Fruit fly (Drosophila melanogaster) whole organism, embryonic: ENCODE results near the gene Dpm3.

Source experiments
- Blimp-1 ChIP-seq: fragments of 200-800 bp; sonication (Bioruptor generic); optimal IDR thresholded peaks from 3 replicates; lab custom pipeline; 2018; ENCODE audit warnings: missing biosample characterization, missing genetic modification characterization, mild to moderate bottlenecking, moderate library complexity, missing genetic modification reagents
- Bteb2 ChIP-seq: fragments of 200-800 bp; sonication (Bioruptor generic); optimal IDR thresholded peaks from 2 replicates; lab custom pipeline; 2016; ENCODE audit warnings: missing biosample characterization, missing genetic modification characterization
- CG1024 ChIP-seq: fragments of 200-800 bp; sonication (Bioruptor generic); IDR thresholded peaks from 2 replicates; pipeline ENCODE4 v1.3.6; 2022; ENCODE audit warnings: missing biosample characterization, missing genetic modification characterization
- CG10462 ChIP-seq: fragments of 200-800 bp; sonication (Bioruptor generic); optimal IDR thresholded peaks from 2 replicates; lab custom pipeline; 2016; ENCODE audit warnings: missing biosample characterization, missing genetic modification characterization
- CG12299 ChIP-seq: fragments of 200-800 bp; sonication (Bioruptor generic); optimal IDR thresholded peaks from 2 replicates; lab custom pipeline; 2018; ENCODE audit warnings: missing biosample characterization, mild to moderate bottlenecking, missing genetic modification characterization
- CG14014 ChIP-seq: fragments of 200-800 bp; sonication (Bioruptor generic); IDR thresholded peaks from 2 replicates; pipeline ENCODE4 v1.3.6; 2022; ENCODE audit warnings: missing biosample characterization, missing genetic modification characterization
- CG14441 ChIP-seq: fragments of 200-800 bp; sonication (Bioruptor generic); IDR thresholded peaks from 2 replicates; pipeline ENCODE4 v1.3.6; 2022; ENCODE audit warnings: missing biosample characterization, missing genetic modification characterization
- CG14860 ChIP-seq: fragments of 200-800 bp; sonication (Bioruptor generic); IDR thresholded peaks from 3 replicates; pipeline ENCODE4 v1.3.6; 2022; ENCODE audit warnings: missing biosample characterization, missing genetic modification characterization; ENCODE audit not compliant: partially characterized antibody
- CG15479 ChIP-seq: fragments of 200-800 bp; sonication (Bioruptor generic); optimal IDR thresholded peaks from 3 replicates; lab custom pipeline; 2019; ENCODE audit warnings: missing biosample characterization, mild to moderate bottlenecking, missing genetic modification characterization, moderate library complexity
- CG15696 ChIP-seq: fragments of 200-800 bp; sonication (Bioruptor generic); optimal IDR thresholded peaks from 2 replicates; lab custom pipeline; 2019; ENCODE audit warnings: missing biosample characterization, mild to moderate bottlenecking, missing genetic modification characterization, moderate library complexity
- CG1602 ChIP-seq: fragments of 200-800 bp; sonication (Bioruptor generic); optimal IDR thresholded peaks from 3 replicates; lab custom pipeline; 2016; ENCODE audit warnings: missing biosample characterization, missing genetic modification characterization
- CG1603 ChIP-seq: fragments of 200-800 bp; sonication (Bioruptor generic); optimal IDR thresholded peaks from 2 replicates; lab custom pipeline; 2019; ENCODE audit warnings: missing biosample characterization, mild to moderate bottlenecking, missing genetic modification characterization, moderate library complexity
- CG18262 ChIP-seq: fragments of 200-800 bp; optimal IDR thresholded peaks from 3 replicates; lab custom pipeline; 2019; ENCODE audit warnings: missing biosample characterization, mild to moderate bottlenecking, missing genetic modification characterization, moderate library complexity
- CG18764 ChIP-seq: fragments of 200-800 bp; sonication (Bioruptor generic); optimal IDR thresholded peaks from 3 replicates; lab custom pipeline; 2016; ENCODE audit warnings: missing biosample characterization, missing genetic modification characterization
- CG30020 ChIP-seq: fragments of 200-800 bp; optimal IDR thresholded peaks from 2 replicates; lab custom pipeline; 2019; ENCODE audit warnings: missing biosample characterization, mild to moderate bottlenecking, missing genetic modification characterization, moderate library complexity
- CG3281 ChIP-seq: fragments of 200-800 bp; sonication (Bioruptor generic); optimal IDR thresholded peaks from 3 replicates; lab custom pipeline; 2017; ENCODE audit warnings: missing biosample characterization, mild to moderate bottlenecking, missing genetic modification characterization
- CG3847 ChIP-seq: fragments of 200-800 bp; sonication (Bioruptor generic); IDR thresholded peaks from 2 replicates; pipeline ENCODE4 v1.3.6; 2022; ENCODE audit warnings: missing biosample characterization, missing genetic modification characterization
- CG4730 ChIP-seq: fragments of 200-800 bp; sonication (Bioruptor generic); IDR thresholded peaks from 2 replicates; pipeline ENCODE4 v1.3.6; 2022; ENCODE audit warnings: missing biosample characterization, missing genetic modification characterization
- CG5953 ChIP-seq: fragments of 200-800 bp; sonication (Bioruptor generic); IDR thresholded peaks from 2 replicates; pipeline ENCODE4 v1.3.6; 2022; ENCODE audit warnings: missing biosample characterization, missing genetic modification characterization
- CG6175 ChIP-seq: fragments of 200-800 bp; sonication (Bioruptor generic); IDR thresholded peaks from 3 replicates; pipeline ENCODE4 v1.3.6; 2022; ENCODE audit warnings: missing biosample characterization, missing genetic modification characterization
- CG6791 ChIP-seq: fragments of 200-800 bp; sonication (Bioruptor generic); IDR thresholded peaks from 3 replicates; pipeline ENCODE4 v1.3.6; 2022; ENCODE audit warnings: missing biosample characterization, missing genetic modification characterization; ENCODE audit not compliant: partially characterized antibody
- CG6854 ChIP-seq: fragments of 200-800 bp; sonication (Bioruptor generic); optimal IDR thresholded peaks from 3 replicates; lab custom pipeline; 2017; ENCODE audit warnings: missing biosample characterization, mild to moderate bottlenecking, missing genetic modification characterization
- Camta ChIP-seq: fragments of 200-800 bp; sonication (Bioruptor generic); optimal IDR thresholded peaks from 2 replicates; lab custom pipeline; 2016; ENCODE audit warnings: missing biosample characterization, missing genetic modification characterization
- Fer3 ChIP-seq: fragments of 200-800 bp; sonication (Bioruptor generic); optimal IDR thresholded peaks from 2 replicates; lab custom pipeline; 2018; ENCODE audit warnings: missing biosample characterization, mild to moderate bottlenecking, missing genetic modification characterization, moderate library complexity
- GATAe ChIP-seq: fragments of 200-800 bp; sonication (Bioruptor generic); conservative IDR thresholded peaks from 2 replicates; pipeline ENCODE4 v1.3.6; 2022; ENCODE audit warnings: missing biosample characterization, missing genetic modification characterization
- HHEX ChIP-seq: fragments of 200-800 bp; sonication (Bioruptor generic); optimal IDR thresholded peaks from 3 replicates; lab custom pipeline; 2017; ENCODE audit warnings: missing biosample characterization, mild to moderate bottlenecking, missing genetic modification characterization, missing genetic modification reagents
- Hand ChIP-seq: fragments of 200-800 bp; sonication (Bioruptor generic); optimal IDR thresholded peaks from 2 replicates; lab custom pipeline; 2017; ENCODE audit warnings: mild to moderate bottlenecking, missing biosample characterization, missing genetic modification reagents, missing genetic modification characterization
- Neu2 ChIP-seq: fragments of 200-800 bp; sonication (Bioruptor generic); optimal IDR thresholded peaks from 3 replicates; lab custom pipeline; 2016; ENCODE audit warnings: missing biosample characterization, missing genetic modification characterization, borderline replicate concordance
- Nf-YC ChIP-seq: fragments of 200-800 bp; optimal IDR thresholded peaks from 3 replicates; lab custom pipeline; 2019; ENCODE audit warnings: missing biosample characterization, mild to moderate bottlenecking, missing genetic modification characterization, moderate library complexity
- Usf ChIP-seq: fragments of 200-800 bp; sonication (Bioruptor generic); optimal IDR thresholded peaks from 2 replicates; lab custom pipeline; 2017; ENCODE audit warnings: missing genotype, missing biosample characterization, missing genetic modification characterization
- az2 ChIP-seq: fragments of 200-800 bp; sonication (Bioruptor generic); optimal IDR thresholded peaks from 3 replicates; lab custom pipeline; 2016; ENCODE audit warnings: missing biosample characterization, missing genetic modification characterization
- cato ChIP-seq: fragments of 200-800 bp; sonication (Bioruptor generic); optimal IDR thresholded peaks from 2 replicates; lab custom pipeline; 2016; ENCODE audit warnings: missing biosample characterization, missing genetic modification characterization, borderline replicate concordance
- dati ChIP-seq: fragments of 200-800 bp; sonication (Bioruptor generic); IDR thresholded peaks from 2 replicates; pipeline ENCODE4 v1.3.6; 2022; ENCODE audit warnings: missing biosample characterization, missing genetic modification characterization
- dimm ChIP-seq: fragments of 200-800 bp; sonication (Bioruptor generic); IDR thresholded peaks from 2 replicates; pipeline ENCODE4 v1.3.6; 2022; ENCODE audit warnings: missing biosample characterization, missing genetic modification characterization
- disco-r ChIP-seq: fragments of 200-800 bp; sonication (Bioruptor generic); optimal IDR thresholded peaks from 2 replicates; lab custom pipeline; 2016; ENCODE audit warnings: missing biosample characterization, missing genetic modification characterization
- fd102C ChIP-seq: fragments of 200-800 bp; sonication (Bioruptor generic); optimal IDR thresholded peaks from 2 replicates; lab custom pipeline; 2018; ENCODE audit warnings: missing biosample characterization, mild to moderate bottlenecking, missing genetic modification characterization, moderate library complexity
- fd3F ChIP-seq: fragments of 200-800 bp; sonication (Bioruptor generic); optimal IDR thresholded peaks from 2 replicates; lab custom pipeline; 2018; ENCODE audit warnings: missing biosample characterization, mild to moderate bottlenecking, missing genetic modification characterization, moderate library complexity
- fu2 ChIP-seq: fragments of 200-800 bp; sonication (Bioruptor generic); optimal IDR thresholded peaks from 2 replicates; lab custom pipeline; 2016; ENCODE audit warnings: missing biosample characterization, missing genetic modification characterization
- gsb-n ChIP-seq: fragments of 200-800 bp; sonication (Bioruptor generic); optimal IDR thresholded peaks from 3 replicates; lab custom pipeline; 2018; ENCODE audit warnings: missing biosample characterization, mild to moderate bottlenecking, missing genetic modification characterization
- mirr ChIP-seq: fragments of 200-800 bp; sonication (Bioruptor generic); optimal IDR thresholded peaks from 3 replicates; lab custom pipeline; 2018; ENCODE audit warnings: missing biosample characterization, mild to moderate bottlenecking, missing genetic modification characterization
- mld ChIP-seq: fragments of 200-800 bp; sonication (Bioruptor generic); IDR thresholded peaks from 3 replicates; pipeline ENCODE4 v1.3.6; 2022; ENCODE audit warnings: missing biosample characterization, missing genetic modification characterization; ENCODE audit not compliant: partially characterized antibody
- run ChIP-seq: fragments of 200-800 bp; sonication (Bioruptor generic); optimal IDR thresholded peaks from 3 replicates; lab custom pipeline; 2018; ENCODE audit warnings: missing biosample characterization, mild to moderate bottlenecking, missing genetic modification characterization
- shn ChIP-seq: fragments of 200-800 bp; sonication (Bioruptor generic); optimal IDR thresholded peaks from 3 replicates; lab custom pipeline; 2016; ENCODE audit warnings: missing biosample characterization, missing genetic modification characterization
- sisA ChIP-seq: fragments of 200-800 bp; sonication (Bioruptor generic); IDR thresholded peaks from 2 replicates; pipeline ENCODE4 v1.3.6; 2022; ENCODE audit warnings: missing biosample characterization, missing genetic modification characterization
- sqz ChIP-seq: fragments of 200-800 bp; sonication (Bioruptor generic); optimal IDR thresholded peaks from 3 replicates; lab custom pipeline; 2018; ENCODE audit warnings: missing biosample characterization, mild to moderate bottlenecking, missing genetic modification characterization
- ssp ChIP-seq: fragments of 200-800 bp; sonication (Bioruptor generic); IDR thresholded peaks from 2 replicates; pipeline ENCODE4 v1.3.6; 2022; ENCODE audit warnings: missing biosample characterization, missing genetic modification characterization
- stwl ChIP-seq: fragments of 200-800 bp; sonication (Bioruptor generic); optimal IDR thresholded peaks from 3 replicates; lab custom pipeline; 2018; ENCODE audit warnings: missing biosample characterization, mild to moderate bottlenecking, missing genetic modification characterization, moderate library complexity
- trem ChIP-seq: fragments of 200-800 bp; optimal IDR thresholded peaks from 3 replicates; lab custom pipeline; 2019; ENCODE audit warnings: missing biosample characterization, mild to moderate bottlenecking, missing genetic modification characterization, moderate library complexity
- trh ChIP-seq: fragments of 200-800 bp; sonication (Bioruptor generic); optimal IDR thresholded peaks from 2 replicates; lab custom pipeline; 2016; ENCODE audit warnings: missing biosample characterization, missing genetic modification characterization

The Dpm3 gene

DNA sequence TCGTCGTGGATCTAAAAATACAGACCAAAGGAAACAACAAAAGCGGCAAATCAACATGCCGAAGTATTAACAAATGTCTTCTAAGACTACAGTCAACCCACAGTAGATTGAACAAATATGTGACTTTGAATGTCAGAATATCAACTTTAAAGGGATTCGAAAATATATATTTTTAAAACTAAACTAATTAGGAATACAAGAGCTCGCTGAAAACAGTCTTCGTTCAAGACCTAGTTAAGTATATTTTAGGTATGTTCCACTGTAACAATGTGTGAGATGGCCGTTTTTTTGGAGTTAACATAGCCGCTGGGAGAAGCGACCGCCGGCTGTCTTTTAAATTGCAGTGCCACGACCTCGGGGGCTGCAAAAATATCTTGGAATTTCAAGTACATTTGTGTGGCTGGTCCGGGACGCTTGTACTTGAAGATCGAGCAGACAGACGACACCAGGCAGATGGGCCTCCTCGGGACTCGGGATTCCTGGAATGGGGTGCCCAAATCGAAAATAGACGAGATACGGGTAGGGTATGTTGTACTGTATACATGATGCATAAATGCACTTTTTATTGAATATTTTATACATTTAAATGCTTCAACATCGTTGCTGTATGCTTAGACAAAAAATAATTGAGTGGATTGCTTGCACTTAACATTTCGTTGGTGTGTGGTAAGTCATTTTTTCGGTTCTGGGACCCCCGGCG lies 25.6 kb upstream of the Dpm3 start:
- TF ChIP-seq shn, result peak; percentile 25
- peak; percentile 74 for TF ChIP-seq CG14441 (GFP tag; lab: Robert Waterston, UW)
- peak; percentile 25 for TF ChIP-seq CG18764 (GFP tag; lab: Kevin White, UChicago)
- TF ChIP-seq CG10462 (GFP tag; lab: Kevin White, UChicago), result peak; percentile 6
- no peak for TF ChIP-seq Nf-YC
- 0 out of 2 replicates have a peak, but pooled peaks have one; percentile 43 for TF ChIP-seq ssp (GFP tag; lab: Robert Waterston, UW)
- no peak for TF ChIP-seq mld (GFP tag; lab: Robert Waterston, UW)
- TF ChIP-seq CG3281 (GFP tag; lab: Kevin White, UChicago), result peak; percentile 47
- peak; percentile 70 for TF ChIP-seq trem (tag; lab: Kevin White, UChicago)
- TF ChIP-seq CG6854, result no peak
- TF ChIP-seq fu2 (GFP tag; lab: Kevin White, UChicago), result no peak
- TF ChIP-seq CG12299 (tag; lab: Kevin White, UChicago), result no peak
- TF ChIP-seq fd3F, result peak; percentile 37
- TF ChIP-seq CG6791 (GFP tag; lab: Robert Waterston, UW), result no peak
- TF ChIP-seq cato (GFP tag; lab: Kevin White, UChicago), result no peak
- TF ChIP-seq CG5953 (GFP tag; lab: Robert Waterston, UW), result peak; percentile 58; the same call in 1 of the 2 replicates
- peak; percentile 43 for TF ChIP-seq Camta (GFP tag; lab: Kevin White, UChicago)
- TF ChIP-seq disco-r (GFP tag; lab: Kevin White, UChicago), result no peak
- no peak for TF ChIP-seq CG30020
- no peak for TF ChIP-seq GATAe (GFP tag; lab: Robert Waterston, UW)
- TF ChIP-seq Usf, result no peak
- no peak for TF ChIP-seq CG6175 (GFP tag; lab: Robert Waterston, UW)
- TF ChIP-seq az2 (GFP tag; lab: Kevin White, UChicago), result peak; percentile 69
- TF ChIP-seq dimm (GFP tag; lab: Robert Waterston, UW), result no peak
- TF ChIP-seq mirr (GFP tag; lab: Kevin White, UChicago), result no peak
- TF ChIP-seq sisA (GFP tag; lab: Robert Waterston, UW), result peak; percentile 78
- peak; percentile 57 for TF ChIP-seq CG1602 (GFP tag; lab: Kevin White, UChicago)
- TF ChIP-seq stwl (tag; lab: Kevin White, UChicago), result no peak
- peak; percentile 78 for TF ChIP-seq CG15696 (tag; lab: Kevin White, UChicago)
- TF ChIP-seq CG18262 (tag; lab: Kevin White, UChicago), result peak; percentile 78
- peak; percentile 80 for TF ChIP-seq Blimp-1
- TF ChIP-seq CG14860, result no peak
- no peak for TF ChIP-seq dati (GFP tag; lab: Robert Waterston, UW)
- TF ChIP-seq trh (GFP tag; lab: Kevin White, UChicago), result peak; percentile 21
- peak; percentile 50; the same call in 1 of the 2 replicates for TF ChIP-seq CG3847 (GFP tag; lab: Robert Waterston, UW)
- peak; percentile 17 for TF ChIP-seq fd102C
- TF ChIP-seq sqz (GFP tag; lab: Kevin White, UChicago), result peak; percentile 4
- peak; percentile 69 for TF ChIP-seq CG1603 (tag; lab: Kevin White, UChicago)
- TF ChIP-seq gsb-n, result peak; percentile 62
- TF ChIP-seq run, result peak; percentile 37
- TF ChIP-seq HHEX (GFP tag; lab: Kevin White, UChicago), result peak; percentile 61
- peak; percentile 59 for TF ChIP-seq CG4730 (GFP tag; lab: Robert Waterston, UW)
- peak; percentile 27; the same call in 1 of the 2 replicates for TF ChIP-seq CG1024
- no peak for TF ChIP-seq CG15479 (GFP tag; lab: Kevin White, UChicago)
- TF ChIP-seq Neu2, result no peak
- peak; percentile 53 for TF ChIP-seq Fer3 (tag; lab: Kevin White, UChicago)
- peak; percentile 46 for TF ChIP-seq Bteb2 (GFP tag; lab: Kevin White, UChicago)
- peak; percentile 62 for TF ChIP-seq CG14014 (GFP tag; lab: Robert Waterston, UW)
- no peak for TF ChIP-seq Hand (GFP tag; lab: Kevin White, UChicago)
